Fruit fly (Drosophila melanogaster) whole organism, embryonic: ENCODE results near the gene CG12194.

Experiments
- CG10565 ChIP-seq: fragments of 200-800 bp; sonication (Bioruptor generic); optimal IDR thresholded peaks from 3 replicates; lab custom pipeline; 2016; ENCODE audit warnings: missing biosample characterization, mild to moderate bottlenecking, missing genetic modification characterization
- CG11085 ChIP-seq: fragments of 200-800 bp; sonication (Bioruptor generic); IDR thresholded peaks from 2 replicates; pipeline ENCODE4 v1.3.6; 2022; ENCODE audit warnings: missing biosample characterization, missing genetic modification characterization
- CG12071 ChIP-seq: fragments of 200-800 bp; sonication (Bioruptor generic); optimal IDR thresholded peaks from 3 replicates; lab custom pipeline; 2018; ENCODE audit warnings: missing biosample characterization, mild to moderate bottlenecking, missing genetic modification characterization
- CG14860 ChIP-seq: fragments of 200-800 bp; sonication (Bioruptor generic); IDR thresholded peaks from 3 replicates; pipeline ENCODE4 v1.3.6; 2022; ENCODE audit warnings: missing biosample characterization, missing genetic modification characterization; ENCODE audit not compliant: partially characterized antibody
- CG15011 ChIP-seq: fragments of 200-800 bp; sonication (Bioruptor generic); optimal IDR thresholded peaks from 3 replicates; lab custom pipeline; 2018; ENCODE audit warnings: missing biosample characterization, mild to moderate bottlenecking, missing genetic modification characterization
- CG15514 ChIP-seq: fragments of 200-800 bp; sonication (Bioruptor generic); optimal IDR thresholded peaks from 3 replicates; lab custom pipeline; 2017; ENCODE audit warnings: missing biosample characterization, missing genetic modification characterization, mild to moderate bottlenecking, moderate library complexity, missing genetic modification reagents
- CG1792 ChIP-seq: fragments of 200-800 bp; sonication (Bioruptor generic); optimal IDR thresholded peaks from 2 replicates; lab custom pipeline; 2016; ENCODE audit warnings: missing biosample characterization, missing genetic modification characterization
- CG1832 ChIP-seq: fragments of 200-800 bp; sonication (Bioruptor generic); optimal IDR thresholded peaks from 2 replicates; lab custom pipeline; 2017; ENCODE audit warnings: missing biosample characterization, mild to moderate bottlenecking, missing genetic modification characterization, inconsistent platforms
- CG18599 ChIP-seq: fragments of 200-800 bp; sonication (Bioruptor generic); optimal IDR thresholded peaks from 3 replicates; lab custom pipeline; 2017; ENCODE audit warnings: missing biosample characterization, missing genetic modification characterization, mild to moderate bottlenecking, moderate library complexity, missing genetic modification reagents
- CG3065 ChIP-seq: fragments of 200-800 bp; sonication (Bioruptor generic); optimal IDR thresholded peaks from 2 replicates; lab custom pipeline; 2016; ENCODE audit warnings: missing biosample characterization, missing genetic modification characterization
- CG32767 ChIP-seq: fragments of 200-800 bp; sonication (Bioruptor generic); IDR thresholded peaks from 2 replicates; pipeline ENCODE4 v1.3.6; 2022; ENCODE audit warnings: missing biosample characterization, missing genetic modification characterization
- CG34224 ChIP-seq: fragments of 200-800 bp; sonication (Bioruptor generic); IDR thresholded peaks from 3 replicates; pipeline ENCODE4 v1.3.6; 2022; ENCODE audit warnings: missing biosample characterization, missing genetic modification characterization; ENCODE audit not compliant: partially characterized antibody
- CG3995 ChIP-seq: fragments of 200-800 bp; sonication (Bioruptor generic); optimal IDR thresholded peaks from 3 replicates; lab custom pipeline; 2016; ENCODE audit warnings: missing biosample characterization, missing genetic modification characterization
- CG4404 ChIP-seq: fragments of 200-800 bp; sonication (Bioruptor generic); IDR thresholded peaks from 2 replicates; pipeline ENCODE4 v1.3.6; 2022; ENCODE audit warnings: missing biosample characterization, missing genetic modification characterization
- CG7963 ChIP-seq: fragments of 200-800 bp; sonication (Bioruptor generic); IDR thresholded peaks from 3 replicates; pipeline ENCODE4 v1.3.6; 2022; ENCODE audit warnings: missing biosample characterization, missing genetic modification characterization; ENCODE audit not compliant: partially characterized antibody
- CG7987 ChIP-seq: fragments of 200-800 bp; sonication (Bioruptor generic); optimal IDR thresholded peaks from 2 replicates; lab custom pipeline; 2018; ENCODE audit warnings: missing biosample characterization, mild to moderate bottlenecking, missing genetic modification characterization, moderate library complexity
- CG9727 ChIP-seq: fragments of 200-800 bp; sonication (Bioruptor generic); optimal IDR thresholded peaks from 3 replicates; lab custom pipeline; 2017; ENCODE audit warnings: missing biosample characterization, mild to moderate bottlenecking, missing genetic modification characterization
- CG9797 ChIP-seq: fragments of 200-800 bp; sonication (Bioruptor generic); optimal IDR thresholded peaks from 3 replicates; lab custom pipeline; 2018; ENCODE audit warnings: missing biosample characterization, mild to moderate bottlenecking, missing genetic modification characterization
- CG9932 ChIP-seq: fragments of 200-800 bp; sonication (Bioruptor generic); IDR thresholded peaks from 2 replicates; pipeline ENCODE4 v1.3.6; 2022; ENCODE audit warnings: missing biosample characterization, missing genetic modification characterization
- Dip3 ChIP-seq: fragments of 200-800 bp; sonication (Bioruptor generic); optimal IDR thresholded peaks from 3 replicates; lab custom pipeline; 2016; ENCODE audit warnings: missing biosample characterization, missing genetic modification characterization
- Dll ChIP-seq: fragments of 200-800 bp; sonication (Bioruptor generic); IDR thresholded peaks from 4 replicates; pipeline ENCODE4 v1.3.6; 2022; ENCODE audit warnings: missing biosample characterization, missing genetic modification characterization; ENCODE audit not compliant: partially characterized antibody
- Doc2 ChIP-seq: fragments of 200-800 bp; sonication (Bioruptor generic); IDR thresholded peaks from 2 replicates; pipeline ENCODE4 v1.3.6; 2022; ENCODE audit warnings: missing biosample characterization, missing genetic modification characterization
- Ets65A ChIP-seq: fragments of 200-800 bp; sonication (Bioruptor generic); peaks from one replicate; lab custom pipeline; 2016; ENCODE audit warnings: missing biosample characterization, missing genetic modification characterization
- HmgD ChIP-seq: fragments of 200-800 bp; sonication (Bioruptor generic); optimal IDR thresholded peaks from 3 replicates; lab custom pipeline; 2016; ENCODE audit warnings: missing biosample characterization, missing genetic modification characterization
- Hmx ChIP-seq: fragments of 200-800 bp; sonication (Bioruptor generic); optimal IDR thresholded peaks from 2 replicates; lab custom pipeline; 2016; ENCODE audit warnings: missing biosample characterization, missing genetic modification characterization
- Hr51 ChIP-seq, 2 experiments: fragments of 200-800 bp; sonication (Bioruptor generic); optimal IDR thresholded peaks; 2 replicates in 1 of 2; 3 replicates in 1 of 2; lab custom pipeline; 2016 to 2018; ENCODE audit warnings: missing biosample characterization in 2 of 2, missing genetic modification characterization in 2 of 2, mild to moderate bottlenecking in 1 of 2, moderate library complexity in 1 of 2
- MTF-1 ChIP-seq: fragments of 200-800 bp; sonication (Bioruptor generic); optimal IDR thresholded peaks from 2 replicates; lab custom pipeline; 2018; ENCODE audit warnings: missing biosample characterization, mild to moderate bottlenecking, missing genetic modification characterization, borderline replicate concordance
- Neu2 ChIP-seq: fragments of 200-800 bp; sonication (Bioruptor generic); optimal IDR thresholded peaks from 3 replicates; lab custom pipeline; 2016; ENCODE audit warnings: missing biosample characterization, missing genetic modification characterization, borderline replicate concordance
- Side ChIP-seq: fragments of 200-800 bp; sonication (Bioruptor generic); optimal IDR thresholded peaks from 2 replicates; lab custom pipeline; 2016; ENCODE audit warnings: missing biosample characterization, missing genetic modification characterization
- Vsx1 ChIP-seq: fragments of 200-800 bp; sonication (Bioruptor generic); optimal IDR thresholded peaks from 2 replicates; lab custom pipeline; 2017; ENCODE audit warnings: missing biosample characterization, mild to moderate bottlenecking, missing genetic modification characterization, missing genetic modification reagents
- YL-1 ChIP-seq: fragments of 200-800 bp; sonication (Bioruptor generic); optimal IDR thresholded peaks from 3 replicates; lab custom pipeline; 2017; ENCODE audit warnings: missing biosample characterization, mild to moderate bottlenecking, missing genetic modification characterization
- bowl ChIP-seq: fragments of 200-800 bp; sonication (Bioruptor generic); IDR thresholded peaks from 2 replicates; pipeline ENCODE4 v1.3.6; 2022; ENCODE audit warnings: missing biosample characterization, missing genetic modification characterization
- cg ChIP-seq: fragments of 200-800 bp; sonication (Bioruptor generic); optimal IDR thresholded peaks from 3 replicates; lab custom pipeline; 2019; ENCODE audit warnings: missing biosample characterization, mild to moderate bottlenecking, missing genetic modification characterization, moderate library complexity
- dm ChIP-seq: fragments of 200-800 bp; sonication (Bioruptor generic); optimal IDR thresholded peaks from 3 replicates; lab custom pipeline; 2016; ENCODE audit warnings: missing biosample characterization, missing genetic modification characterization
- emc ChIP-seq: fragments of 200-800 bp; sonication (Bioruptor generic); optimal IDR thresholded peaks from 2 replicates; lab custom pipeline; 2016; ENCODE audit warnings: missing biosample characterization, missing genetic modification characterization
- esg ChIP-seq: fragments of 200-800 bp; sonication (Bioruptor generic); conservative IDR thresholded peaks from 2 replicates; pipeline ENCODE4 v1.3.6; 2022; ENCODE audit warnings: missing biosample characterization, missing genetic modification characterization
- ewg ChIP-seq: fragments of 200-800 bp; sonication (Bioruptor generic); optimal IDR thresholded peaks from 3 replicates; lab custom pipeline; 2017; ENCODE audit warnings: mild to moderate bottlenecking, missing biosample characterization, missing genetic modification reagents, missing genetic modification characterization
- maf-S ChIP-seq: fragments of 200-800 bp; sonication (Bioruptor generic); optimal IDR thresholded peaks from 2 replicates; lab custom pipeline; 2016; ENCODE audit warnings: missing biosample characterization, missing genetic modification characterization
- nmo ChIP-seq: fragments of 200-800 bp; sonication (Bioruptor generic); optimal IDR thresholded peaks from 2 replicates; lab custom pipeline; 2018; ENCODE audit warnings: missing biosample characterization, mild to moderate bottlenecking, missing genetic modification characterization, moderate library complexity
- odd ChIP-seq: fragments of 200-800 bp; sonication (Bioruptor generic); optimal IDR thresholded peaks from 2 replicates; lab custom pipeline; 2017; ENCODE audit warnings: missing biosample characterization, mild to moderate bottlenecking, missing genetic modification characterization
- otp ChIP-seq: fragments of 200-800 bp; sonication (Bioruptor generic); IDR thresholded peaks from 3 replicates; pipeline ENCODE4, ENCODE4 v1.3.6; 2022; ENCODE audit warnings: missing biosample characterization, missing genetic modification characterization
- p53 ChIP-seq: fragments of 200-800 bp; sonication (Bioruptor generic); optimal IDR thresholded peaks from 2 replicates; lab custom pipeline; 2016; ENCODE audit warnings: missing biosample characterization, missing genetic modification characterization
- phol ChIP-seq: fragments of 200-800 bp; sonication (Bioruptor generic); optimal IDR thresholded peaks from 3 replicates; lab custom pipeline; 2018; ENCODE audit warnings: missing biosample characterization, mild to moderate bottlenecking, missing genetic modification characterization, moderate library complexity
- slou ChIP-seq: fragments of 200-800 bp; sonication (Bioruptor generic); optimal IDR thresholded peaks from 3 replicates; lab custom pipeline; 2016; ENCODE audit warnings: missing biosample characterization, missing genetic modification characterization
- tin ChIP-seq: fragments of 200-800 bp; sonication (Bioruptor generic); optimal IDR thresholded peaks from 3 replicates; lab custom pipeline; 2016; ENCODE audit warnings: missing biosample characterization, missing genetic modification characterization
- toy ChIP-seq: fragments of 200-800 bp; sonication (Bioruptor generic); IDR thresholded peaks from 2 replicates; pipeline ENCODE4 v1.3.6; 2022; ENCODE audit warnings: missing biosample characterization, missing genetic modification characterization
- tx ChIP-seq: fragments of 200-800 bp; sonication (Bioruptor generic); optimal IDR thresholded peaks from 2 replicates; lab custom pipeline; 2016; ENCODE audit warnings: missing biosample characterization, missing genetic modification characterization
- vnd ChIP-seq: fragments of 200-800 bp; sonication (Bioruptor generic); IDR thresholded peaks from 3 replicates; pipeline ENCODE4 v1.3.6; 2022; ENCODE audit warnings: missing biosample characterization, missing genetic modification characterization; ENCODE audit not compliant: partially characterized antibody
- yki ChIP-seq: fragments of >200 bp; optimal IDR thresholded peaks from 3 replicates; lab custom pipeline; 2018

Gene CG12194

DNA sequence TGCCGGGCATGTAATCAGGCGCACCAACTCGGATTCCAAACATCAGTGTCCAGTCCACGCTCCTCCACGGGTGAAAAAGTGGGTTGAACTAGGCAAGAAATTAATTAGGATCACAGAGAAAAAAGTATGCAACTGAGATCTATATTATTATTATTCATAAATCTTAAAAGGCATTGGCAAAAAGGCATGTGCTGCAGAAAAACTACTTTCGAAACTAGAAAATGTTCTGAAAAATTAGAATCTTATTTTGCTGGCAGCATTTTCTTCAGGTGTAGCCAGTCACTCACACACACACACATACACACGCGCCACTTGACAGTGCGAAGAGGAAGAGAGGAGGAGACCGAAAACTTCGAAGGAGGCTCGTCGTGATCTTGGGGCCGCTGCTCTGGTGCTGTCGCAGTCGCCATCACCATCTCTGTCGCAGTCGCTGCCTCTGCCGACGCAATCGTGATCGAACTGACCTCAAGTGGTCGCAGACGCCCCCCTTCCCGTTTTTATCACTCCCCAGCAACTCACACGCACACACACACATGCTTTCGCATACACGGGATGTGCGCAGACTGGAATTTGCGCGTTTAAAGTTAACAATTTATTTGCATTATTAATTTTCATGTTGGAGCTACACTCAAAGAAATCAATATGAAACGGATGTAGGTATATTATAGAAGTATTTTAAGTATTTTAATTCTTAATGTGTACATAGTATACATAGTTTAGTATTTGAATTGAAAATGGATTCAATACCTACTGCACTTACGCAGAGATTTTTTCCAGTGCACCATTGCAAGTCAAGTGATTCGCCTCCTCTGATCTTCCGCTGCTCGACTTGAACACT lies 49.5 kb downstream of the CG12194 start (continued):
- TF ChIP-seq cg: peak; percentile 65
- TF ChIP-seq CG7987 (GFP tag; lab: Kevin White, UChicago): no peak
- TF ChIP-seq Vsx1 (GFP tag; lab: Kevin White, UChicago): peak; percentile 6
- TF ChIP-seq nmo (GFP tag; lab: Kevin White, UChicago): peak; percentile 55
- TF ChIP-seq CG1792 (GFP tag; lab: Kevin White, UChicago): no peak
- no peak for TF ChIP-seq dm (GFP tag; lab: Kevin White, UChicago)
- no peak for TF ChIP-seq maf-S (GFP tag; lab: Kevin White, UChicago)
- no peak for TF ChIP-seq CG7963 (GFP tag; lab: Robert Waterston, UW)
- no peak for TF ChIP-seq Dll
- peak in 1 of 2 experiments; percentile 72 for TF ChIP-seq Hr51 (GFP tag; optimal IDR thresholded peaks at IDR 0.05; lab: Kevin White, UChicago)
- TF ChIP-seq CG9797 (GFP tag; lab: Kevin White, UChicago): no peak
- TF ChIP-seq CG3995 (GFP tag; lab: Kevin White, UChicago): no peak
- TF ChIP-seq phol (tag; lab: Kevin White, UChicago): peak; percentile 70
- TF ChIP-seq CG9932 (GFP tag; lab: Robert Waterston, UW): peak; percentile 41
- TF ChIP-seq bowl (GFP tag; lab: Robert Waterston, UW): no peak
- TF ChIP-seq CG4404: peak; percentile 41
- TF ChIP-seq tin: peak; percentile 38
- no peak for TF ChIP-seq CG14860 (GFP tag; lab: Robert Waterston, UW)
- no peak for TF ChIP-seq Neu2 (GFP tag; lab: Kevin White, UChicago)
- TF ChIP-seq YL-1: no peak
- TF ChIP-seq CG12071 (GFP tag; lab: Kevin White, UChicago): peak; percentile 30
- no peak for TF ChIP-seq toy (GFP tag; lab: Robert Waterston, UW)
- TF ChIP-seq Ets65A (GFP tag; lab: Kevin White, UChicago): peak; percentile 88
- TF ChIP-seq Hmx (GFP tag; lab: Kevin White, UChicago): no peak
- TF ChIP-seq CG15011 (GFP tag; lab: Kevin White, UChicago): peak; percentile 32
- no peak for TF ChIP-seq CG34224 (GFP tag; lab: Robert Waterston, UW)
- TF ChIP-seq CG32767 (GFP tag; lab: Robert Waterston, UW): peak; percentile 32
- TF ChIP-seq CG1832 (GFP tag; lab: Kevin White, UChicago): no peak
- TF ChIP-seq ewg (GFP tag; lab: Kevin White, UChicago): peak; percentile 36
- TF ChIP-seq HmgD: no peak
- no peak for TF ChIP-seq emc (GFP tag; lab: Kevin White, UChicago)
- TF ChIP-seq Doc2 (GFP tag; lab: Robert Waterston, UW): peak; percentile 42; the same call in 1 of the 2 replicates
- TF ChIP-seq vnd (GFP tag; lab: Robert Waterston, UW): no peak
- peak; percentile 29 for TF ChIP-seq CG9727 (GFP tag; lab: Kevin White, UChicago)
- no peak for TF ChIP-seq MTF-1 (GFP tag; lab: Kevin White, UChicago)
- TF ChIP-seq CG15514 (GFP tag; lab: Kevin White, UChicago): peak; percentile 15
- no peak for TF ChIP-seq Side (GFP tag; lab: Kevin White, UChicago)
- TF ChIP-seq CG3065: no peak
- TF ChIP-seq esg: peak; percentile 69
- TF ChIP-seq otp (GFP tag; lab: Robert Waterston, UW): no peak; the same call in 2 of the 3 replicates
- TF ChIP-seq p53 (GFP tag; lab: Kevin White, UChicago): no peak
- TF ChIP-seq CG11085: peak; percentile 35
- TF ChIP-seq odd: no peak
- peak; percentile 45 for TF ChIP-seq CG18599 (GFP tag; lab: Kevin White, UChicago)
- no peak for TF ChIP-seq CG10565 (GFP tag; lab: Kevin White, UChicago)
- no peak for TF ChIP-seq yki
- TF ChIP-seq Dip3 (GFP tag; lab: Kevin White, UChicago): no peak
- peak; percentile 1 for TF ChIP-seq slou (GFP tag; lab: Kevin White, UChicago)
- TF ChIP-seq tx: no peak
